Worm (Caenorhabditis elegans) whole organism, late embryonic: Measurements from ENCODE around the gene K10D6.3.

Experiments used
- K09A11.1 ChIP-seq: sonication (generic microtip); optimal IDR thresholded peaks from 2 replicates; lab custom pipeline; 2017; ENCODE audit warnings: antibody characterized with exemption, mild to moderate bottlenecking, missing genetic modification characterization, missing compliant biosample characterization; ENCODE audit not compliant: insufficient read depth
- T23F11.4 ChIP-seq: fragments of 200-800 bp; sonication (Bioruptor generic); optimal IDR thresholded peaks from 2 replicates; lab custom pipeline; 2018; ENCODE audit warnings: mild to moderate bottlenecking, missing genetic modification characterization, missing compliant biosample characterization
- Y22D7AL.16 ChIP-seq: sonication (generic microtip); optimal IDR thresholded peaks from 2 replicates; lab custom pipeline; 2016; ENCODE audit warnings: missing genetic modification characterization, missing compliant biosample characterization
- ceh-18 ChIP-seq: sonication (generic microtip); optimal IDR thresholded peaks from 2 replicates; lab custom pipeline; 2016; ENCODE audit warnings: missing genetic modification characterization, missing compliant biosample characterization
- ceh-19 ChIP-seq: fragments of 200-800 bp; sonication (Bioruptor generic); optimal IDR thresholded peaks from 2 replicates; lab custom pipeline; 2018; ENCODE audit warnings: mild to moderate bottlenecking, missing genetic modification characterization, missing compliant biosample characterization
- ceh-22 ChIP-seq: sonication (generic microtip); optimal IDR thresholded peaks from 2 replicates; lab custom pipeline; 2017; ENCODE audit warnings: missing biosample characterization, missing genetic modification characterization
- ceh-24 ChIP-seq: sonication (generic microtip); optimal IDR thresholded peaks from 2 replicates; lab custom pipeline; 2016; ENCODE audit warnings: mild to moderate bottlenecking, missing genetic modification characterization, missing compliant biosample characterization
- ceh-45 ChIP-seq: fragments of 200-800 bp; sonication (Bioruptor generic); IDR thresholded peaks from 2 replicates; pipeline ENCODE4 v1.3.6; 2022; ENCODE audit warnings: missing genetic modification reagents, missing genetic modification characterization, missing compliant biosample characterization
- ceh-48 ChIP-seq: sonication (generic microtip); optimal IDR thresholded peaks from 2 replicates; lab custom pipeline; 2016; ENCODE audit warnings: missing genetic modification characterization, inconsistent platforms, missing compliant biosample characterization
- ceh-9 ChIP-seq: sonication (generic microtip); optimal IDR thresholded peaks from 2 replicates; lab custom pipeline; 2016; ENCODE audit warnings: mild to moderate bottlenecking, missing genetic modification characterization, inconsistent platforms, missing compliant biosample characterization
- che-1 ChIP-seq: sonication (generic microtip); optimal IDR thresholded peaks from 2 replicates; lab custom pipeline; 2016; ENCODE audit warnings: mild to moderate bottlenecking, missing genetic modification characterization, missing compliant biosample characterization
- elt-2 ChIP-seq: sonication (generic microtip); optimal IDR thresholded peaks from 2 replicates; lab custom pipeline; 2016; ENCODE audit warnings: missing genetic modification reagents, missing genetic modification characterization, missing compliant biosample characterization
- ets-4 ChIP-seq: sonication (generic microtip); optimal IDR thresholded peaks from 2 replicates; lab custom pipeline; 2016; ENCODE audit warnings: missing genetic modification characterization, missing compliant biosample characterization
- fkh-10 ChIP-seq: fragments of 150-350 bp; optimal IDR thresholded peaks from 2 replicates; lab custom pipeline; 2014; ENCODE audit warnings: missing biosample characterization, missing genetic modification reagents, missing genetic modification characterization
- fkh-6 ChIP-seq: sonication (generic microtip); optimal IDR thresholded peaks from 2 replicates; lab custom pipeline; 2016; ENCODE audit warnings: missing genetic modification characterization, missing compliant biosample characterization
- hlh-13 ChIP-seq: fragments of 200-800 bp; sonication (Bioruptor generic); optimal IDR thresholded peaks from 2 replicates; lab custom pipeline; 2018; ENCODE audit warnings: mild to moderate bottlenecking, missing genetic modification characterization, missing compliant biosample characterization
- hlh-15 ChIP-seq: sonication (generic microtip); optimal IDR thresholded peaks from 2 replicates; lab custom pipeline; 2016; ENCODE audit warnings: missing genetic modification characterization, missing compliant biosample characterization
- hlh-30 ChIP-seq: sonication (generic microtip); optimal IDR thresholded peaks from 2 replicates; lab custom pipeline; 2017; ENCODE audit warnings: antibody characterized with exemption, missing genetic modification characterization, missing compliant biosample characterization; ENCODE audit not compliant: insufficient read depth
- hlh-6 ChIP-seq: sonication (generic microtip); optimal IDR thresholded peaks from 2 replicates; lab custom pipeline; 2016; ENCODE audit warnings: missing genotype, missing genetic modification characterization, missing compliant biosample characterization
- lin-11 ChIP-seq: fragments of 200-800 bp; sonication (Bioruptor generic); optimal IDR thresholded peaks from 2 replicates; lab custom pipeline; 2018; ENCODE audit warnings: mild to moderate bottlenecking, missing genetic modification characterization, missing compliant biosample characterization
- mec-3 ChIP-seq: sonication (generic microtip); optimal IDR thresholded peaks from 2 replicates; lab custom pipeline; 2016; ENCODE audit warnings: borderline replicate concordance, missing genetic modification characterization, missing compliant biosample characterization
- nfya-1 ChIP-seq: sonication (generic microtip); optimal IDR thresholded peaks from 2 replicates; lab custom pipeline; 2017; ENCODE audit warnings: missing genetic modification characterization, mild to moderate bottlenecking, missing compliant biosample characterization, antibody characterized with exemption, moderate library complexity
- nhr-232 ChIP-seq: sonication (generic microtip); optimal IDR thresholded peaks from 2 replicates; lab custom pipeline; 2016; ENCODE audit warnings: missing genetic modification characterization, missing compliant biosample characterization
- pag-3 ChIP-seq: sonication (generic microtip); optimal IDR thresholded peaks from 2 replicates; lab custom pipeline; 2016; ENCODE audit warnings: missing compliant biosample characterization, missing genetic modification characterization, borderline replicate concordance
- pat-9 ChIP-seq: fragments of 200-800 bp; sonication (Bioruptor generic); optimal IDR thresholded peaks from 2 replicates; lab custom pipeline; 2018; ENCODE audit warnings: mild to moderate bottlenecking, missing genetic modification characterization, moderate library complexity, missing compliant biosample characterization
- pha-4 ChIP-seq: fragments of 150-350 bp; optimal IDR thresholded peaks from 2 replicates; lab custom pipeline; 2018; ENCODE audit warnings: missing biosample characterization, missing genetic modification reagents, missing genetic modification characterization
- pqm-1 ChIP-seq: sonication (generic microtip); optimal IDR thresholded peaks from 2 replicates; lab custom pipeline; 2016; ENCODE audit warnings: missing genetic modification characterization, missing compliant biosample characterization
- pros-1 ChIP-seq: fragments of 150-350 bp; optimal IDR thresholded peaks from 2 replicates; lab custom pipeline; 2014; ENCODE audit warnings: missing biosample characterization, missing genetic modification reagents, missing genetic modification characterization
- ref-2 ChIP-seq: sonication (generic microtip); optimal IDR thresholded peaks from 2 replicates; lab custom pipeline; 2016; ENCODE audit warnings: missing genetic modification characterization, missing compliant biosample characterization
- sox-4 ChIP-seq: sonication (generic microtip); optimal IDR thresholded peaks from 2 replicates; lab custom pipeline; 2017; ENCODE audit warnings: mild to moderate bottlenecking, missing genetic modification characterization, inconsistent platforms, missing compliant biosample characterization
- syd-9 ChIP-seq: sonication (generic microtip); optimal IDR thresholded peaks from 2 replicates; lab custom pipeline; 2016; ENCODE audit warnings: mild to moderate bottlenecking, missing genetic modification characterization, moderate library complexity, missing compliant biosample characterization
- tbx-7 ChIP-seq: sonication (generic microtip); optimal IDR thresholded peaks from 2 replicates; lab custom pipeline; 2016; ENCODE audit warnings: missing genotype, missing genetic modification characterization, missing compliant biosample characterization
- unc-3 ChIP-seq, 2 experiments: fragments of 200-800 bp in 1 of 2; sonication (Bioruptor generic) in 1 of 2; sonication (generic microtip) in 1 of 2; conservative IDR thresholded peaks in 1 of 2; optimal IDR thresholded peaks in 1 of 2; 2 replicates each; pipeline versions ENCODE4 v1.3.6 to Lab custom; 2016 to 2022; ENCODE audit warnings: missing compliant biosample characterization in 2 of 2, missing genetic modification characterization in 2 of 2, missing genetic modification reagents in 1 of 2
- zip-5 ChIP-seq: sonication (generic microtip); optimal IDR thresholded peaks from 2 replicates; lab custom pipeline; 2016; ENCODE audit warnings: missing genetic modification characterization, missing compliant biosample characterization

Gene K10D6.3

DNA sequence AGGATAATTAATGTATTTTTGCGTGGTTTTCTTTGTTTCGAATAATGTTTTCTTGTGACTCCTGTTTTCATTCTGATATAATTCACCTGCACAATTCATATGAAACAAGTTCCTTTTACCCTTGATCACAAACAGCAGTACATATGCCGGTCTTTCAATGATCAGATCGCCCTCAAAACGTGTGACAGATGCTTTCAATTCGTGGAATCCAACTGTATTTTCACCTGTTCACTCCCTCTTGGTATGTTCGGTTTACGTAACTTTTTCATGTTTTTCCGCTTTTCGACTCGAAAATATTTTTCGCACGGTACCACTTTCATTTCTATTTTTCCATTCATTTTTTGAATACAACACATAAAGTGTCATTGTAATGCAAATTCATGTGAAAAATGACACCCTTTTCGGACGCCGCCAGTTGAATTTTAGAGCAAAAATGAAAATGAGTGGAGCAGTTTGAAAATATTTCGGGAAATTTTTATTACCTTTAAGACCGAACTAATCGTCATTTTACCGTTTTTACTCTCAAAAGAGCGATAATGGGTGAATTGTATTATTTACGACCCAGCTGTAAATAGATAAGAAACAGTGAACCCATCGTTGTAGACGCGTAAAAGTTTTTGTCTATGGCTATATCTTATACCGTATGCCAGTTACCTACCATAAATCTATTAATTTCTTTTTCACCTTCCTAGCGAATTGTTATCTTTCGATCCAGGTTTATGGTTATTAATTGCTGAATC is 1.6 kb downstream of the K10D6.3 start, which contains the start of gene K10D6.4:
Gene K10D6.4 (plus strand): TSS at position 100 of the 740 bp plus-strand sequence.
- TF ChIP-seq ceh-45 (GFP tag; lab: Robert Waterston, UW) (no peak), pat-9 (no peak), ref-2 (no peak), elt-2 (tag; lab: Kevin White, UChicago) (peak; percentile 49), ceh-19 (GFP tag; lab: Kevin White, UChicago) (no peak), pag-3 (tag; lab: Kevin White, UChicago) (no peak)
- TF ChIP-seq, all 69 proteins: peak for 1

DNA sequence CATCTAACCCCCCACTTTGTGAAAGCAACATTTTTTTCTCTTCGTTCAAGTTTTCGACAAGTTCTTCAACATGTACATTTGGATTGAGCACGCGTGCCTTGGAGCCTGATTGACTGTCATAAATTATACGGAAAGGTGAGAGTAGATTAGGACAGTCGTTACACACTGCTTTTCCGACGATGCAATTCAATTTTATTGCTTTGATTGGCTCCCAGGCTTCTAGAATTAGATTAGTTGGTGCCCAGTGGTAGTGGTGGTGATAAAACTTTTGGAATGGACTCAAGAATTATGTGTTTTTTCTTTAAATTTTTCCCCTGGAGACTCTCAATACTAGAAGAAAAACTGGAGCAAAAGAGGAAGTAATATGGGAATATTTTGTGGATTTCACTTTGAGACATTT is 4.0 kb downstream of the K10D6.3 start:
- TF ChIP-seq pat-9: no peak
- TF ChIP-seq sox-4 (tag; lab: Kevin White, UChicago): no peak
- TF ChIP-seq hlh-13: no peak

DNA sequence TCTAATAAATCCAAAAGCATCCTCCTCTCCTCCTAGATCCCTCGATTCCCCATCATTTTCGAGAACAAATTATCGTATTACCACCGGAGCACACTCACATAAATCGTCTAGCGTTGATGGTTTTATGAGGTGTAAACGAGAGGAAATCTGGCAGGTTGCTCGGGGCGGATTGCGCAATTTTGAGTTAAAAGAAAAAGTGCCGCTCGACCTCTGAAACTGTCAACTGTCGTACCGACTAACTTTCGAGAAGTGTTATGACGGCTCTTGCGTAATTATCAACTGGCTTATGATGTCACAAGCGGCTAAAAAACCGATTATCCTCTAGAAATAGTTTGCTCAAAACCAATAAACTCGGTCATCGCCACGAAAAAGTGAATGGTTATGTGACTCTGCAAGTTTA is 6.1 kb downstream of the K10D6.3 start:
- TF ChIP-seq hlh-15 (no peak), tbx-7 (tag; lab: Kevin White, UChicago) (no peak), Y22D7AL.16 (tag; lab: Kevin White, UChicago) (no peak), hlh-30 (no peak), ceh-18 (tag; lab: Kevin White, UChicago) (no peak), nfya-1 (tag; lab: Kevin White, UChicago) (no peak), hlh-13 (no peak), ceh-48 (tag; lab: Kevin White, UChicago) (no peak), pha-4 (tag; lab: Kevin White, UChicago) (no peak), syd-9 (tag; lab: Kevin White, UChicago) (no peak), pros-1 (no peak), T23F11.4 (GFP tag; lab: Kevin White, UChicago) (no peak), ceh-19 (GFP tag; lab: Kevin White, UChicago) (no peak), ref-2 (no peak), zip-5 (no peak), elt-2 (tag; lab: Kevin White, UChicago) (no peak), ceh-22 (tag; lab: Kevin White, UChicago) (no peak), ceh-24 (tag; lab: Kevin White, UChicago) (no peak), ets-4 (tag; lab: Kevin White, UChicago) (no peak), nhr-232 (no peak)

DNA sequence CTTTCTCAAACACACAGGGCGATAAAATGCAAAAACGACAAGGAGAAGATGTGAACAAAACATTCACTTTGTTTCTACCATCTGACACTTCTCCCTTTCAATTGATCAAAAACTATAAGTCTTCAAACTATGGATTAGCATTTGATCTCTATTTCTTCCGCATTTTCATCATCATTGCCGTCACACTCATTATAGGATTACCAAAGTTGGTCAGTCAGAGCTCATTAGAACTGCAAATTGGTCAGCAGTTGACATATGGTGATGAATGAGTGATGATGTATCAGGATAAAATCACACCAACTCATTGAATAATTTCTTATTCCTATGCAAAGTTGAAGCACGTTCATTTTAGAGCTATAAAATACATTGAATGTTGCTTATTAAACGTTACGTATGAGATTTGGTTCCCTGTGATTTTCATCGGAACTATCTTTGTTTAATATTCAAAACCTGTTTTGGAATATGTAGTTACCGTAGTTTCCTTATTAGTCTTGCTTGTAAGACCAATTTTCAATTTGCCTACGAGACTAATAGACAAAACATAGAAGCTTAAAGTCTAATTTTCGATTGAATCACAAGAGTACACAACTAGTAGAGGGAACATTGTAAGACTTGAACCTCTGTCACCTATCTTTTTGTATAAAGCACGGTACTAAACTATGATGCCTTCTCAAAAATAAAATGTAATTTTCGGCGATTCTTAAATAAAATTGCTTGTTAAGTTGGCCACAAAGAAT is 9.2 kb downstream of the K10D6.3 start:
- TF ChIP-seq ceh-19 (GFP tag; lab: Kevin White, UChicago): no peak
- TF ChIP-seq che-1 (tag; lab: Kevin White, UChicago): no peak
- TF ChIP-seq ceh-24 (tag; lab: Kevin White, UChicago): no peak
- TF ChIP-seq mec-3 (tag; lab: Kevin White, UChicago): no peak
- TF ChIP-seq ets-4 (tag; lab: Kevin White, UChicago): no peak
- TF ChIP-seq nfya-1 (tag; lab: Kevin White, UChicago): no peak

DNA sequence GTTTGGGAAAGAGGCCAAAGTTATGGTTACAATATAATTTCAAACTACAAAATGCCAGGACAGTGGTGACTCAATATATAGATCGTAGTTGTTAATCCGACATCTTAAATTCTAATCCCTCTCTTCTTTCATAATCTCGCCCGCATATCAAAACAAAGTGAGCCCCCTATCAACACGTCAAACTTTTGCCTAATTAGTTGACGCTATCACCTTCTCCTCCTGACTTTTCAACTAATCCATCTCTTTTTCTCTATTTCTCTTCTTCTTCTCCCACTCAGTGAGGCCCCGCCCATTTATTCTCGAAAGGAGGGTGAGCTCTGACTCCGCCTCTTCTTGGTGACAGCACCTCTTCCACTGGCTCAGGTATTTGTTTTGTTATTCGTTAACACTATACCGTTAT is 10.9 kb downstream of the K10D6.3 start:
- TF ChIP-seq pat-9 (no peak), mec-3 (tag; lab: Kevin White, UChicago) (no peak), unc-3 (GFP tag; conservative IDR thresholded peaks at IDR 0.05; lab: Robert Waterston, UW) (no peak), unc-3 (tag; optimal IDR thresholded peaks at IDR 0.05; lab: Kevin White, UChicago) (no peak), ceh-9 (tag; lab: Kevin White, UChicago) (no peak), fkh-6 (tag; lab: Kevin White, UChicago) (no peak), lin-11 (tag; lab: Kevin White, UChicago) (no peak), ceh-45 (GFP tag; lab: Robert Waterston, UW) (no peak), fkh-10 (no peak), zip-5 (no peak), pros-1 (no peak), hlh-15 (no peak), K09A11.1 (tag; lab: Kevin White, UChicago) (no peak), hlh-6 (no peak), pqm-1 (no peak)
